Fruit fly (Drosophila melanogaster) ovary, adult (tissue): ENCODE results near the gene Dop1R2.

Experiments
- CG17801 ChIP-seq: fragments of 200-800 bp; optimal IDR thresholded peaks from 2 replicates; lab custom pipeline; 2019; ENCODE audit warnings: missing biosample characterization, mild to moderate bottlenecking, missing genetic modification characterization, moderate library complexity; ENCODE audit not compliant: partially characterized antibody

The Dop1R2 gene

DNA sequence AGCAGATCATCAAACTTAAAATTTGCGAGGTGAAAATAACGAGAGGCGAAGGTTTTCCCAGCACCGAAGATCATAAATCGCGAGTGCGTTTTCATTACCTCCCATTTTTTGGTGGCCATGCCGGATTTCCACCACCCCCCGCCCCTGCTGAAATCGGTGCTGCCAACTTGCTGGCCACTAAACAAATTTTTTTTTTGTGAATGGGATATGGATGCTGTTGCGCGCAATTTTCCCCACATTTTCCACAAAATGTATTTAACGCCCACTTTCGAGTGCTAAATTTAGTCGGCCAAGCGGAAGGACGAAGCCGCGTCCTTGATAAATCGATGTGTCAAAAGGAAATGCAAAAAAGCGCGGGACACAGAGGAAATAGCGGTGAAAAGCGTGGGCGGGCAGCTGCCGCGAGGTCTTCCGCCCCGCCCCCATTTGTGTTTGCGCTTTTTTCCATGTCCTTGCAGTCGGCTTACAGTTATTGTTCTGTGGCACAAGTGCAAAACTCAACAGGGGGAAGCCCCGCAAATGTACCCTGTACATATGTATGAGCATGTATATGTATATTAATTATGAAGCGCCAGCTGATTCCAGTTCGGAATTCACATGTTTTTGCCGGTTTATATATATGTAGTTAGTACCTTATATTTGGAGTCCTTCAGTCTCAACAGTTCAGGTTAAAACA lies 67.5 kb downstream of the Dop1R2 start:
- TF ChIP-seq CG17801 = no peak

DNA sequence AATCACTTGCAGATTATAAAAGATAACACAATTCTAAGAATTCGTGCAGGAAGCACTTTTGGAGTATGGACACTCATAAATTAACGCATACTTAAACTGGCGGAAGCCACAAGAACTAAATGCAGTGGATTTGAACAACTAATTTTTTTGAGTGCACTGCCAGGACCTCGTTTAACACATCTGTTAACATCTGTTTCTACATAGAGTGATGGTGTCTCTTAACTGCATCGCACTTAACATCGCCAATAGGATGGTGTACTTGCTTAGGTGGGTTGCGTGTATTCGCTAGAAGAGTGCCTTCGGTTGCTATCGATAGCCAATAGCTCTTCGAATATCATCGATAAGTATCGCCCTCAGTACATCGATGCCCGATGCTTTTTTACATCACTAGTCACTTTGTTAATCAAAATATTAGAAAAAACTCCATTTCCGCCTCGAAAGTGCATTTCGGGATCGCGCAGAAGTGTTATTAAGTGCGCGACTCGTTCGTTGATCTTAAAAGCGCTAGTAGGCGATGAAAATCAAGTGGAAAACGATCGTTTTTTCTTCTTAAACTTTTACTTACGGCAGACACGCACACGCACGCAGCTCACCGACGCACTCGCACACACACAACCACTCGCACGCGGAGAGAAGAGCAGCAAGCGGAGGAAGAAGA lies 68.2 kb downstream of the Dop1R2 start, which contains the start of gene alph:
Gene alph, plus strand, starts transcription at position 351 of the 658 bp plus-strand sequence.
- TF ChIP-seq CG17801 = peak; percentile 2

DNA sequence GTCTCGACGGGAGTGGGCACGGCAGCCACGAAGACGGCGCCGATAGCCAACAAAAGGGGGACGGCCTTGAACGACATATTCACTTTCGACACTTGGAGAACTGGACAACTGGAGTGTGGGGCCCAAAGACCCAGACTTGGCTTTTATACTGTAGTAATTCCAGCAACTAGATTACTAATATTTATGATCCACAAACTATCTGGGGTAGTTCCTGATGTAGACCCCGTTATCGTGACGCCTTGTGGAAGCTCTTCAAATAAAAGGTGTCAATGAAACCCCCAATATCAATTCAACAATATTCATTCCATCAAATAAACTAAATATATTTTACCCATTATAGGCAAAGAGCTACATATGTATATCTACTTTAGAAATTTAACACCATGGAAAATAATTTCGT lies 69.0 kb downstream of the Dop1R2 start, which contains the start of gene CG31041:
Gene CG31041, minus strand, starts transcription at position 101 of the 400 bp plus-strand sequence.
- TF ChIP-seq CG17801 = no peak

DNA sequence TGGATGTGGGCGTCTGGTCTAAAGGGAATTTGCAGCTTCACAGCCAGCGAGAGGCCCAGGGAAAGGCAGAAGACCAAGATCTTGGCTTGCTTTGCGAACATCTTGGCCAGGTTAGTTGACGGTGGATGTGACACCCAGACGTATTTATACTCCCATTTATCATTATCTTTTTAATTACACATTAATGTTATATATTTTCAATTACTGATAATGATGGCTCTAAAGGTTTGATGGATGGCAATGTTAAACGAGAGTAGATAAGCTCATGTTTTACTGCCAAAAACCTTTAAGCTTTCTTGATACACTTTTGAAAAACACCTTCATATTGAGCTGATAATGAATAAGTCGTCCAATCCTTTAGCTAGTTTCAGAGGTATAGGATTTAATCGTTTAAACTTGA lies 70.1 kb downstream of the Dop1R2 start, which contains the start of gene CG11470:
Gene CG11470, minus strand, starts transcription at position 101 of the 400 bp plus-strand sequence.
- no peak for TF ChIP-seq CG17801

DNA sequence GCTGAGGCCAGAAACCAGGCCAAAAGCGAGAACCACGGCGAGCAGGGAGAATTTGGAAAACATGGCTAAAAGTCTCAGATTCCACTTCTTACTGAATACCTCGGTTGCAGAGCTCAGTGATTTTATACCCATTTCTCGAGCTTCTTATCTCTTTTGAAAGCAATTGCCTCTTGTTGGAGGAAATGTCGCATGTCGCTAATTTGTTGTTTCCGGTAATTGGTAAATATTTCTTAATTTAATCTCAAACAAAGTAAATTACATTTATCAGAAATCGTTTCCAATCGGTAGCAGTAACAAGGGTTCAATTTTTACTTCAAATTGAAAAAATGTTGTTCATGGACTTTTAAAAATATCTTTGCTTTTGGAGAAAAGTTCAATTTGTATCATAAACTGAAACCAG lies 71.8 kb downstream of the Dop1R2 start, which contains the start of gene CG7567:
Gene CG7567, minus strand, starts transcription at position 101 of the 400 bp plus-strand sequence.
- TF ChIP-seq CG17801 = no peak

DNA sequence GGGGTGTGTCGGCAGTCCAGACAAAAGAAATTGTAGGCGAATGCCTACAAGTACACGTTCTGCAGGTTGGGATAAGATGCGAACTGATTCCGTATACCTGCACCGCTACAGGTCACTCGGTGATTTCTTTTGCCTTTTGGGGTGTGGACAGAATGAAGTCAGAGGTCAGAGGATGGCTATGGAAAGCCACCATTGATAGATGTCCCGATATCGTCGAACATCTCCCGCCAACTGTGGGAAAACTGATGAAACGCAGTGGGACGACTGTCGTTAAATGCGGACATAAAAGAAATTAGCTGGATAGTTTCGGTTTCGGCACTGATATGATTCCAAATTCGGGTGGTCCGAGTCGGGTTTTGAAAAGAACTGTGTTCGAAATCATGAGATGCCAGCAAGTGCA lies 73.0 kb downstream of the Dop1R2 start:
- TF ChIP-seq CG17801 = no peak

DNA sequence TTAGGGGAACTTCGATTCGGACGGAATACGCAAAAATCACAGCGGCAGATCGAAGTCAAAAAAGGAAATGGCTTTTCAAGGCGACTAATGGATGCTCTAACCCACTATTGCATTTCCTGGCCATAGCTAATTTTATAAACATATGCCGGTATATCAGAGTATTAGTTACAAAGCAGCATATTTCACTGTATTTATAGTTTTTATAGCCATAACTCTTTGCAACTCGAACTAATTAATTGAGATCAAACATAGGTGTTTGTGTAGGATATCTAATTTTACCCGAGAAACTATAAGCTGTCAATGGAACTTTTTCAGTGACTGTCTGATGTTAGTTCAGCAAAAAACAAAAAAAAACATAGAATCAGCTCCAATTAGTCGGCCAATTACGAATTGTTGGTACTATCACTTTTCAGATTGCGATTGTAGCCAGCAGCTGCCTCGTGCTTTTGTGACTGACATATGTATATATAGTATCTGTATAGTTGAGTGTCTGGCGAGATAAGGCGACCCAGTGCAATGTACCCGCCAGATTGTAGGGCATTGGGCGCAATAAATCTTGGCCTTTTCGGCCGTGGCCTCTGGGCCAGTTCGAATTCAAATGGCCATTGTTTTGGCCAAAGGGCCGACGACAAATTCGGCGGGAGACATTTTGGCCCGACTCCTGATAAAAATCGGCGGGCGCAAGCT lies 74.6 kb downstream of the Dop1R2 start:
- TF ChIP-seq CG17801 = no peak

DNA sequence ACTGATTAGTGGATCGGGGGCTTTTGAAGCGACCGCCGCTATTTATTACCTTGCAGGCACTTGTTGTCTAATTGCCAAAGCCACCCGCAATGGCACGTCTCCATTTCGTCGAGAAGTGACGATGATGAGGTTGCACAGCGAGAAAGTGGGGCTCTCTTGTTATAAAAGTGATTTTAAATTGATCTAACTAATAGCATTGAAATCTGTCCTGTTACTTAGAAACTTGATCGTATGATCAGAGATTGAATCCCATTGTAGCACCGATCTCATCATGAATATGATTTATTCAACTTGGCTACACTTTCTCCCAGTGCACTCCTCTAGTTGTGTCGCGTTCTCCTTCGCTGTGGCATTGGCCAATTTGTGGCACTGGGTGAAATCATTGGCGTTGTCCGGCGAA lies 75.5 kb downstream of the Dop1R2 start:
- TF ChIP-seq CG17801 = no peak

DNA sequence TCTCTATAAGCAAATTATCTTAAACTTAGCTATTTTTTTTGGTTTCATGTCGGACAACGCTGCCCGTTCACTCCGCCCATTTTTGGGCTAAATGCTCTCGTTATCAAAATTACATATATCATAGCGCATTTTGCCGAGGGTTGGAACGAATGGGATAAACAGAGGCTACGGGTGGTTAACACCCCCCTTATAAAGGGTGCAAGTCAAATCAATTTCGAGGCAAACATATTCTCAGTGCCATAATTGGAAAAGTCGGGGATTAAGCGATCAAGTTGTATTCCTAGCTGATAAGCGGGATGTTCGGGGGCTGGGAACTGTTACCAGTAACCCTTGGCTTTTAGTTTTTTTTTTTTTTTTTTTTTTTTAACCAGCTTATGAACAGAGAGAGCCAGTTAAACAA lies 76.5 kb downstream of the Dop1R2 start:
- TF ChIP-seq CG17801 = no peak

DNA sequence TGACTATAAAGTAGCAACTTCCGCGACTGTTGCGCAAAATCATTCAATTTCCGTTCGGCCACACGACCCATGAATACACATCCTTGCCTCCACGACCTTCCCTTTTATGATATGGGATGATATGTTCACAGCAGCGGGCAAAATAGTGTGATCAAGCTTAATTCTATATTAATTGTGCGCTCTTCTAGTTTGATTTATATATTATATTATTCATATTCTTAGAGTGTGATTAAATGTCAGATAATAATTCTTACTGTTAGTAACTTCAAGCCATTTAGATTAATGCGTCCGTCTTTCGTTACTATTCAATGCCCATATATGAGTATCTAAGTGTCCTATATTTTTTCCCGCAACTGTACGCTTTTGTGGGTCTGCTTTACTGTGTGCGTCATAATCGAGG lies 78.4 kb downstream of the Dop1R2 start:
- no peak for TF ChIP-seq CG17801
